Worm (Caenorhabditis elegans) whole organism, L3 larva: Measurements from ENCODE around the gene spp-9.

Experiments
- nhr-237 ChIP-seq: fragments of 150-350 bp; optimal IDR thresholded peaks from 2 replicates; lab custom pipeline; 2014; ENCODE audit warnings: missing biosample characterization, missing genetic modification characterization
- pha-4 ChIP-seq: fragments of 150-350 bp; optimal IDR thresholded peaks from 2 replicates; lab custom pipeline; 2014; ENCODE audit warnings: missing biosample characterization, missing genetic modification reagents, missing genetic modification characterization
- skn-1 ChIP-seq: fragments of 150-350 bp; optimal IDR thresholded peaks from 2 replicates; lab custom pipeline; 2014; ENCODE audit warnings: missing biosample characterization, missing genetic modification characterization
- snpc-4 ChIP-seq: fragments of 150-350 bp; optimal IDR thresholded peaks from 2 replicates; lab custom pipeline; 2014; ENCODE audit warnings: missing biosample characterization, missing genetic modification characterization

DNA sequence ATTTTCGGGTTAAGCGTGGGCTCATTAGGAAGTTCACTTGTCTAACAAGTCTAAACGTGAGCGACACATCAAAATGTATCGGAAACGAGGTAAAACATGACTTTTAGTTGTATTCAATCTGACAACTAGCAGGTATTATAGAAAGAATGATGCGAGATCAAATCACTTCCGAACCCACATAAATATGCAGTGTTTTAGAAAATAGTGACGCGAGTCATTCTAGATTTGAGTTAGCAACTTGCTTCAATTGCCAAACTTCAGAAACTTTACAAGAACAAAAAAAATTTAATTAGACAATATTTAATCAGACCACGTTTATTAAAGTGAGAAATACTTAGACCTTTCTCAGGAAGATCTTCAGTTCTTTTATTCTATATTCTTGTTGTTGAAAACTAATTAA lies 30.9 kb upstream of the spp-9 start:
- TF ChIP-seq nhr-237 (tag; lab: Kevin White, UChicago) (no peak), skn-1 (no peak), snpc-4 (no peak), pha-4 (tag; lab: Kevin White, UChicago) (no peak)
